Worm (Caenorhabditis elegans) whole organism, late embryonic: Measurements from ENCODE around the gene inx-7.

Experiments
- K09A11.1 ChIP-seq: sonication (generic microtip); optimal IDR thresholded peaks from 2 replicates; lab custom pipeline; 2017; ENCODE audit warnings: antibody characterized with exemption, mild to moderate bottlenecking, missing genetic modification characterization, missing compliant biosample characterization; ENCODE audit not compliant: insufficient read depth
- ahr-1 ChIP-seq: sonication (generic microtip); optimal IDR thresholded peaks from 2 replicates; lab custom pipeline; 2016; ENCODE audit warnings: missing genetic modification characterization, missing compliant biosample characterization
- ama-1 ChIP-seq: fragments of 150-350 bp; optimal IDR thresholded peaks from 2 replicates; lab custom pipeline; 2014
- ceh-14 ChIP-seq: sonication (generic microtip); optimal IDR thresholded peaks from 2 replicates; lab custom pipeline; 2016; ENCODE audit warnings: missing genotype, missing genetic modification characterization, missing compliant biosample characterization
- ceh-22 ChIP-seq: sonication (generic microtip); optimal IDR thresholded peaks from 2 replicates; lab custom pipeline; 2017; ENCODE audit warnings: missing biosample characterization, missing genetic modification characterization
- ceh-24 ChIP-seq: sonication (generic microtip); optimal IDR thresholded peaks from 2 replicates; lab custom pipeline; 2016; ENCODE audit warnings: mild to moderate bottlenecking, missing genetic modification characterization, missing compliant biosample characterization
- ceh-31 ChIP-seq: sonication (generic microtip); optimal IDR thresholded peaks from 2 replicates; lab custom pipeline; 2016; ENCODE audit warnings: missing genetic modification characterization, missing compliant biosample characterization
- ceh-34 ChIP-seq: sonication (generic microtip); optimal IDR thresholded peaks from 2 replicates; lab custom pipeline; 2016; ENCODE audit warnings: mild to moderate bottlenecking, missing genetic modification characterization, missing compliant biosample characterization
- ceh-45 ChIP-seq: fragments of 200-800 bp; sonication (Bioruptor generic); IDR thresholded peaks from 2 replicates; pipeline ENCODE4 v1.3.6; 2022; ENCODE audit warnings: missing genetic modification reagents, missing genetic modification characterization, missing compliant biosample characterization
- ceh-48 ChIP-seq: sonication (generic microtip); optimal IDR thresholded peaks from 2 replicates; lab custom pipeline; 2016; ENCODE audit warnings: missing genetic modification characterization, inconsistent platforms, missing compliant biosample characterization
- dmd-4 ChIP-seq: sonication (generic microtip); optimal IDR thresholded peaks from 2 replicates; lab custom pipeline; 2016; ENCODE audit warnings: borderline replicate concordance, missing genetic modification characterization, missing compliant biosample characterization
- dve-1 ChIP-seq: sonication (generic microtip); optimal IDR thresholded peaks from 2 replicates; lab custom pipeline; 2017; ENCODE audit warnings: antibody characterized with exemption, mild to moderate bottlenecking, missing genetic modification characterization, missing compliant biosample characterization
- elt-4 ChIP-seq: sonication (generic microtip); optimal IDR thresholded peaks from 2 replicates; lab custom pipeline; 2016; ENCODE audit warnings: missing genetic modification characterization, missing compliant biosample characterization
- ets-4 ChIP-seq: sonication (generic microtip); optimal IDR thresholded peaks from 2 replicates; lab custom pipeline; 2016; ENCODE audit warnings: missing genetic modification characterization, missing compliant biosample characterization
- eyg-1 ChIP-seq: sonication (generic microtip); optimal IDR thresholded peaks from 2 replicates; lab custom pipeline; 2016; ENCODE audit warnings: missing genotype, missing genetic modification characterization, missing compliant biosample characterization
- fax-1 ChIP-seq: sonication (generic microtip); optimal IDR thresholded peaks from 2 replicates; lab custom pipeline; 2016; ENCODE audit warnings: missing genotype, missing genetic modification characterization, missing compliant biosample characterization
- fkh-10 ChIP-seq: fragments of 150-350 bp; optimal IDR thresholded peaks from 2 replicates; lab custom pipeline; 2014; ENCODE audit warnings: missing biosample characterization, missing genetic modification reagents, missing genetic modification characterization
- fkh-6 ChIP-seq: sonication (generic microtip); optimal IDR thresholded peaks from 2 replicates; lab custom pipeline; 2016; ENCODE audit warnings: missing genetic modification characterization, missing compliant biosample characterization
- gmeb-2 ChIP-seq: sonication (generic microtip); optimal IDR thresholded peaks from 2 replicates; lab custom pipeline; 2016; ENCODE audit warnings: missing genetic modification characterization, inconsistent platforms, missing compliant biosample characterization
- hlh-15 ChIP-seq: sonication (generic microtip); optimal IDR thresholded peaks from 2 replicates; lab custom pipeline; 2016; ENCODE audit warnings: missing genetic modification characterization, missing compliant biosample characterization
- hlh-6 ChIP-seq: sonication (generic microtip); optimal IDR thresholded peaks from 2 replicates; lab custom pipeline; 2016; ENCODE audit warnings: missing genotype, missing genetic modification characterization, missing compliant biosample characterization
- lin-11 ChIP-seq: fragments of 200-800 bp; sonication (Bioruptor generic); optimal IDR thresholded peaks from 2 replicates; lab custom pipeline; 2018; ENCODE audit warnings: mild to moderate bottlenecking, missing genetic modification characterization, missing compliant biosample characterization
- madf-2 ChIP-seq: sonication (generic microtip); optimal IDR thresholded peaks from 2 replicates; lab custom pipeline; 2017; ENCODE audit warnings: missing genetic modification characterization, missing compliant biosample characterization
- nfya-1 ChIP-seq: sonication (generic microtip); optimal IDR thresholded peaks from 2 replicates; lab custom pipeline; 2017; ENCODE audit warnings: missing genetic modification characterization, mild to moderate bottlenecking, missing compliant biosample characterization, antibody characterized with exemption, moderate library complexity
- odd-2 ChIP-seq: sonication (generic microtip); optimal IDR thresholded peaks from 2 replicates; lab custom pipeline; 2017; ENCODE audit warnings: antibody characterized with exemption, mild to moderate bottlenecking, missing genetic modification characterization, missing compliant biosample characterization
- pat-9 ChIP-seq: fragments of 200-800 bp; sonication (Bioruptor generic); optimal IDR thresholded peaks from 2 replicates; lab custom pipeline; 2018; ENCODE audit warnings: mild to moderate bottlenecking, missing genetic modification characterization, moderate library complexity, missing compliant biosample characterization
- pax-1 ChIP-seq: fragments of 150-350 bp; optimal IDR thresholded peaks from 2 replicates; lab custom pipeline; 2014; ENCODE audit warnings: missing biosample characterization, missing genetic modification characterization
- pha-4 ChIP-seq: fragments of 150-350 bp; optimal IDR thresholded peaks from 2 replicates; lab custom pipeline; 2018; ENCODE audit warnings: missing biosample characterization, missing genetic modification reagents, missing genetic modification characterization
- pqm-1 ChIP-seq: sonication (generic microtip); optimal IDR thresholded peaks from 2 replicates; lab custom pipeline; 2016; ENCODE audit warnings: missing genetic modification characterization, missing compliant biosample characterization
- pros-1 ChIP-seq: fragments of 150-350 bp; optimal IDR thresholded peaks from 2 replicates; lab custom pipeline; 2014; ENCODE audit warnings: missing biosample characterization, missing genetic modification reagents, missing genetic modification characterization
- sdc-2 ChIP-seq: sonication (generic microtip); optimal IDR thresholded peaks from 2 replicates; lab custom pipeline; 2016; ENCODE audit warnings: missing genotype, missing genetic modification characterization, missing compliant biosample characterization
- sox-4 ChIP-seq: sonication (generic microtip); optimal IDR thresholded peaks from 2 replicates; lab custom pipeline; 2017; ENCODE audit warnings: mild to moderate bottlenecking, missing genetic modification characterization, inconsistent platforms, missing compliant biosample characterization
- tbx-2 ChIP-seq: sonication (generic microtip); optimal IDR thresholded peaks from 2 replicates; lab custom pipeline; 2016; ENCODE audit warnings: missing genetic modification characterization, missing compliant biosample characterization
- tbx-7 ChIP-seq: sonication (generic microtip); optimal IDR thresholded peaks from 2 replicates; lab custom pipeline; 2016; ENCODE audit warnings: missing genotype, missing genetic modification characterization, missing compliant biosample characterization
- unc-42 ChIP-seq: sonication (generic microtip); optimal IDR thresholded peaks from 2 replicates; lab custom pipeline; 2016; ENCODE audit warnings: missing genotype, missing genetic modification characterization, missing compliant biosample characterization
- unc-55 ChIP-seq: sonication (generic microtip); optimal IDR thresholded peaks from 2 replicates; lab custom pipeline; 2017; ENCODE audit warnings: missing biosample characterization, missing genetic modification reagents, missing genetic modification characterization
- ztf-16 ChIP-seq: sonication (generic microtip); optimal IDR thresholded peaks from 2 replicates; lab custom pipeline; 2017; ENCODE audit warnings: missing genetic modification characterization, missing compliant biosample characterization

The inx-7 gene

ce11 chrIV:5952966-5953365 lies 6.5 kb upstream of the inx-7 start (continued):
- no peak for TF ChIP-seq ets-4 (tag; lab: Kevin White, UChicago)
- peak; percentile 57 for TF ChIP-seq nfya-1 (tag; lab: Kevin White, UChicago)
- TF ChIP-seq unc-42 (tag; lab: Kevin White, UChicago) = peak; percentile 99
- TF ChIP-seq pax-1 (tag; lab: Kevin White, UChicago) = no peak
- TF ChIP-seq ahr-1 (tag; lab: Kevin White, UChicago) = no peak
- TF ChIP-seq sdc-2 (tag; lab: Kevin White, UChicago) = no peak
- peak; percentile 14 for TF ChIP-seq tbx-2 (tag; lab: Kevin White, UChicago)
- no peak for TF ChIP-seq ama-1
- TF ChIP-seq madf-2 (tag; lab: Kevin White, UChicago) = no peak
- TF ChIP-seq ceh-48 (tag; lab: Kevin White, UChicago) = peak; percentile 93
- no peak for TF ChIP-seq tbx-7 (tag; lab: Kevin White, UChicago)
- no peak for TF ChIP-seq hlh-15 (tag; lab: Kevin White, UChicago)
- TF ChIP-seq, all 69 proteins: peak for 7

- TF ChIP-seq pat-9 (no peak), tbx-7 (tag; lab: Kevin White, UChicago) (no peak), odd-2 (tag; lab: Kevin White, UChicago) (no peak), pqm-1 (tag; lab: Kevin White, UChicago) (no peak), ceh-24 (no peak), fax-1 (tag; lab: Kevin White, UChicago) (no peak), eyg-1 (tag; lab: Kevin White, UChicago) (no peak), lin-11 (tag; lab: Kevin White, UChicago) (no peak), ama-1 (no peak), ztf-16 (tag; lab: Kevin White, UChicago) (no peak), elt-4 (tag; lab: Kevin White, UChicago) (no peak), sox-4 (tag; lab: Kevin White, UChicago) (no peak), ceh-48 (tag; lab: Kevin White, UChicago) (no peak), nfya-1 (tag; lab: Kevin White, UChicago) (no peak), dve-1 (no peak)
Observed at ce11 chrIV:5949964-5950363, 3.5 kb upstream of the inx-7 start.

- no peak for TF ChIP-seq sox-4 (tag; lab: Kevin White, UChicago)
- no peak for TF ChIP-seq ceh-14 (tag; lab: Kevin White, UChicago)
- no peak for TF ChIP-seq fkh-6
- no peak for TF ChIP-seq ceh-34 (tag; lab: Kevin White, UChicago)
- no peak for TF ChIP-seq gmeb-2 (tag; lab: Kevin White, UChicago)
- TF ChIP-seq ceh-22 (tag; lab: Kevin White, UChicago) = no peak
- TF ChIP-seq odd-2 (tag; lab: Kevin White, UChicago) = no peak
- no peak for TF ChIP-seq pat-9
- TF ChIP-seq nfya-1 (tag; lab: Kevin White, UChicago) = no peak
- TF ChIP-seq hlh-6 (tag; lab: Kevin White, UChicago) = no peak
- TF ChIP-seq elt-4 (tag; lab: Kevin White, UChicago) = no peak
- no peak for TF ChIP-seq K09A11.1 (tag; lab: Kevin White, UChicago)
Observed at ce11 chrIV:5948712-5949111, 2.3 kb upstream of the inx-7 start.

- TF ChIP-seq fkh-10 = no peak
- TF ChIP-seq dve-1 = no peak
- TF ChIP-seq pros-1 (tag; lab: Kevin White, UChicago) = no peak
- no peak for TF ChIP-seq ceh-31 (tag; lab: Kevin White, UChicago)
- peak; percentile 24 for TF ChIP-seq nfya-1 (tag; lab: Kevin White, UChicago)
- no peak for TF ChIP-seq K09A11.1 (tag; lab: Kevin White, UChicago)
- TF ChIP-seq ceh-45 (GFP tag; lab: Robert Waterston, UW) = no peak
- no peak for TF ChIP-seq pqm-1 (tag; lab: Kevin White, UChicago)
- no peak for TF ChIP-seq dmd-4 (tag; lab: Kevin White, UChicago)
- no peak for TF ChIP-seq pha-4 (tag; lab: Kevin White, UChicago)
- no peak for TF ChIP-seq ahr-1 (tag; lab: Kevin White, UChicago)
- TF ChIP-seq unc-55 (GFP tag; lab: Kevin White, UChicago) = peak; percentile 70
- TF ChIP-seq ceh-34 (tag; lab: Kevin White, UChicago) = no peak
- TF ChIP-seq sox-4 (tag; lab: Kevin White, UChicago) = no peak
Observed at ce11 chrIV:5947555-5948151, 1.2 kb upstream of the inx-7 start, which contains the start of gene rps-25. TSS of gene rps-25 (minus strand) at chrIV:5947605.
